Fruit fly (Drosophila melanogaster): ENCODE results near the gene CG16721.

CG16721 gene

dm6 chrX:5895821-5896550, 16.3 kb downstream of the CG16721 start (continued):
- TF ChIP-seq sim (GFP tag; IDR thresholded peaks at IDR 0.05) (peak; percentile 92), tna (GFP tag; IDR thresholded peaks at IDR 0.05; ENCODE audit: partially characterized antibody) (no peak), usp (GFP tag; optimal IDR thresholded peaks at IDR 0.05) (no peak), sob (GFP tag; IDR thresholded peaks at IDR 0.05) (peak; percentile 90), tio (GFP tag; optimal IDR thresholded peaks at IDR 0.05) (peak; percentile 81), cwo (GFP tag; optimal IDR thresholded peaks at IDR 0.05) (peak; percentile 73), pnt (GFP tag; optimal IDR thresholded peaks at IDR 0.05) (peak; percentile 87), CG31224 (GFP tag; IDR thresholded peaks at IDR 0.05) (peak; percentile 79), CG8478 (optimal IDR thresholded peaks at IDR 0.05) (no peak), kay (GFP tag; optimal IDR thresholded peaks at IDR 0.05) (peak; percentile 74), Abd-B (GFP tag; optimal IDR thresholded peaks at IDR 0.05) (peak; percentile 83), CG15514 (GFP tag; optimal IDR thresholded peaks at IDR 0.05) (peak; percentile 57), CG6175 (GFP tag; IDR thresholded peaks at IDR 0.05) (peak; percentile 71; the same call in 2 of the 3 replicates), CG10267 (tag; optimal IDR thresholded peaks at IDR 0.05) (peak; percentile 78), CG7357 (GFP tag; IDR thresholded peaks at IDR 0.05) (peak; percentile 78), tx (GFP tag; optimal IDR thresholded peaks at IDR 0.05) (peak; percentile 78), stc (GFP tag; IDR thresholded peaks at IDR 0.05) (peak; percentile 91), Spps (tag; optimal IDR thresholded peaks at IDR 0.05) (peak; percentile 66), h (optimal IDR thresholded peaks at IDR 0.05) (no peak), otp (GFP tag; IDR thresholded peaks at IDR 0.05) (peak; percentile 96), chinmo (GFP tag; IDR thresholded peaks at IDR 0.05; ENCODE audit: partially characterized antibody) (no peak), Vsx1 (GFP tag; optimal IDR thresholded peaks at IDR 0.05) (peak; percentile 47), CG14667 (GFP tag; IDR thresholded peaks at IDR 0.05) (peak; percentile 85), HLH54F (GFP tag; optimal IDR thresholded peaks at IDR 0.05) (peak; percentile 83), eyg (GFP tag; optimal IDR thresholded peaks at IDR 0.05) (peak; percentile 82), Ptx1 (GFP tag; IDR thresholded peaks at IDR 0.05) (peak; percentile 92), sqz (GFP tag; optimal IDR thresholded peaks at IDR 0.05) (peak; percentile 87), dmrt99B (tag; optimal IDR thresholded peaks at IDR 0.05) (peak; percentile 94), Dip3 (GFP tag; optimal IDR thresholded peaks at IDR 0.05) (peak; percentile 70), CG11723 (GFP tag; optimal IDR thresholded peaks at IDR 0.05) (peak; percentile 74), Mrtf (GFP tag; IDR thresholded peaks at IDR 0.05) (peak; percentile 91), Dbx (GFP tag; IDR thresholded peaks at IDR 0.05) (peak; percentile 60; the same call in 2 of the 3 replicates), unpg (GFP tag; optimal IDR thresholded peaks at IDR 0.05) (peak; percentile 93), Hr3 (GFP tag; optimal IDR thresholded peaks at IDR 0.05) (peak; percentile 87), H15 (GFP tag; IDR thresholded peaks at IDR 0.05) (peak; percentile 91), Fer2 (tag; optimal IDR thresholded peaks at IDR 0.05) (peak; percentile 41), crp (GFP tag; optimal IDR thresholded peaks at IDR 0.05) (peak in 1 of 2 experiments; percentile 44), emc (GFP tag; optimal IDR thresholded peaks at IDR 0.05) (peak; percentile 50), Nf-YC (tag; optimal IDR thresholded peaks at IDR 0.05) (peak; percentile 48), CG8388 (GFP tag; optimal IDR thresholded peaks at IDR 0.05) (peak; percentile 89), Doc3 (GFP tag; IDR thresholded peaks at IDR 0.05; ENCODE audit: partially characterized antibody) (no peak), ATbp (GFP tag; optimal IDR thresholded peaks at IDR 0.05) (peak; percentile 95), CG15073 (GFP tag; optimal IDR thresholded peaks at IDR 0.05) (peak; percentile 63), chn (GFP tag; optimal IDR thresholded peaks at IDR 0.05) (peak; percentile 88), CkIIα-i1 (GFP tag; IDR thresholded peaks at IDR 0.05) (peak; percentile 44; the same call in 1 of the 2 replicates), CG3407 (GFP tag; optimal IDR thresholded peaks at IDR 0.05) (peak; percentile 87), Xbp1 (GFP tag; optimal IDR thresholded peaks at IDR 0.05) (peak; percentile 91), Awh (GFP tag; IDR thresholded peaks at IDR 0.05) (peak; percentile 92), Hmx (GFP tag; optimal IDR thresholded peaks at IDR 0.05) (no peak), Mes4 (GFP tag; optimal IDR thresholded peaks at IDR 0.05) (peak; percentile 84)
